Fruit fly (Drosophila melanogaster) whole organism, embryonic: Measurements from ENCODE around the gene CG6962.

Experiments used
- ATbp ChIP-seq: fragments of 200-800 bp; sonication (Bioruptor generic); optimal IDR thresholded peaks from 2 replicates; lab custom pipeline; 2017; ENCODE audit warnings: missing biosample characterization, mild to moderate bottlenecking, missing genetic modification characterization, missing genetic modification reagents
- Adf1 ChIP-seq: fragments of 200-800 bp; sonication (Bioruptor generic); IDR thresholded peaks from 2 replicates; pipeline ENCODE4 v1.3.6; 2022; ENCODE audit warnings: missing biosample characterization, missing genetic modification characterization
- Atf-2 ChIP-seq: fragments of 200-800 bp; sonication (Bioruptor generic); optimal IDR thresholded peaks from 2 replicates; lab custom pipeline; 2016; ENCODE audit warnings: missing biosample characterization, missing genetic modification characterization
- Atf6 ChIP-seq: fragments of 200-800 bp; sonication (Bioruptor generic); IDR thresholded peaks from 2 replicates; pipeline ENCODE4 v1.3.6; 2022; ENCODE audit warnings: missing biosample characterization, missing genetic modification characterization
- Awh ChIP-seq: fragments of 200-800 bp; sonication (Bioruptor generic); IDR thresholded peaks from 2 replicates; pipeline ENCODE4, ENCODE4 v1.3.6; 2022; ENCODE audit warnings: missing biosample characterization, missing genetic modification characterization
- CG10565 ChIP-seq: fragments of 200-800 bp; sonication (Bioruptor generic); optimal IDR thresholded peaks from 3 replicates; lab custom pipeline; 2016; ENCODE audit warnings: missing biosample characterization, mild to moderate bottlenecking, missing genetic modification characterization
- CG10979 ChIP-seq: fragments of 200-800 bp; sonication (Bioruptor generic); optimal IDR thresholded peaks from 2 replicates; lab custom pipeline; 2018; ENCODE audit warnings: missing biosample characterization, mild to moderate bottlenecking, missing genetic modification characterization, moderate library complexity
- CG11085 ChIP-seq: fragments of 200-800 bp; sonication (Bioruptor generic); IDR thresholded peaks from 2 replicates; pipeline ENCODE4 v1.3.6; 2022; ENCODE audit warnings: missing biosample characterization, missing genetic modification characterization
- CG11560 ChIP-seq: fragments of 200-800 bp; sonication (Bioruptor generic); IDR thresholded peaks from 3 replicates; pipeline ENCODE4 v1.3.6; 2022; ENCODE audit warnings: missing biosample characterization, missing genetic modification characterization
- CG11695 ChIP-seq: fragments of 200-800 bp; sonication (Bioruptor generic); IDR thresholded peaks from 3 replicates; pipeline ENCODE4 v1.3.6; 2022; ENCODE audit warnings: missing biosample characterization, missing genetic modification characterization
- CG13296 ChIP-seq: fragments of 200-800 bp; sonication (Bioruptor generic); optimal IDR thresholded peaks from 3 replicates; lab custom pipeline; 2018; ENCODE audit warnings: missing biosample characterization, mild to moderate bottlenecking, missing genetic modification characterization
- CG14014 ChIP-seq: fragments of 200-800 bp; sonication (Bioruptor generic); IDR thresholded peaks from 2 replicates; pipeline ENCODE4 v1.3.6; 2022; ENCODE audit warnings: missing biosample characterization, missing genetic modification characterization
- CG1529 ChIP-seq: fragments of 200-800 bp; sonication (Bioruptor generic); optimal IDR thresholded peaks from 3 replicates; lab custom pipeline; 2018; ENCODE audit warnings: missing biosample characterization, missing genetic modification characterization
- CG17359 ChIP-seq: fragments of 200-800 bp; sonication (Bioruptor generic); optimal IDR thresholded peaks from 3 replicates; lab custom pipeline; 2018; ENCODE audit warnings: missing biosample characterization, mild to moderate bottlenecking, missing genetic modification characterization, moderate library complexity
- CG18619 ChIP-seq: fragments of 200-800 bp; sonication (Bioruptor generic); optimal IDR thresholded peaks from 3 replicates; lab custom pipeline; 2017; ENCODE audit warnings: missing biosample characterization, mild to moderate bottlenecking, missing genetic modification characterization
- CG30431 ChIP-seq: fragments of 200-800 bp; sonication (Bioruptor generic); optimal IDR thresholded peaks from 2 replicates; lab custom pipeline; 2017; ENCODE audit warnings: missing biosample characterization, missing genetic modification characterization
- CG3847 ChIP-seq: fragments of 200-800 bp; sonication (Bioruptor generic); IDR thresholded peaks from 2 replicates; pipeline ENCODE4 v1.3.6; 2022; ENCODE audit warnings: missing biosample characterization, missing genetic modification characterization
- CG43689 ChIP-seq: fragments of 200-800 bp; sonication (Bioruptor generic); IDR thresholded peaks from 2 replicates; pipeline ENCODE4 v1.3.6; 2022; ENCODE audit warnings: missing biosample characterization, missing genetic modification characterization
- CG6272 ChIP-seq: fragments of 200-800 bp; sonication (Bioruptor generic); IDR thresholded peaks from 2 replicates; pipeline ENCODE4 v1.3.6; 2022; ENCODE audit warnings: missing biosample characterization, missing genetic modification characterization
- CG7357 ChIP-seq: fragments of 200-800 bp; sonication (Bioruptor generic); IDR thresholded peaks from 3 replicates; pipeline ENCODE4 v1.3.6; 2022; ENCODE audit warnings: missing biosample characterization, missing genetic modification characterization
- CG8388 ChIP-seq: fragments of 200-800 bp; sonication (Bioruptor generic); optimal IDR thresholded peaks from 2 replicates; lab custom pipeline; 2019; ENCODE audit warnings: missing biosample characterization, mild to moderate bottlenecking, missing genetic modification characterization, moderate library complexity
- CG9437 ChIP-seq: fragments of 200-800 bp; sonication (Bioruptor generic); optimal IDR thresholded peaks from 2 replicates; lab custom pipeline; 2018; ENCODE audit warnings: missing biosample characterization, mild to moderate bottlenecking, missing genetic modification characterization
- CG9932 ChIP-seq: fragments of 200-800 bp; sonication (Bioruptor generic); IDR thresholded peaks from 2 replicates; pipeline ENCODE4 v1.3.6; 2022; ENCODE audit warnings: missing biosample characterization, missing genetic modification characterization
- CHES-1-like ChIP-seq: fragments of 200-800 bp; sonication (Bioruptor generic); optimal IDR thresholded peaks from 2 replicates; lab custom pipeline; 2016; ENCODE audit warnings: missing biosample characterization, missing genetic modification characterization
- D ChIP-seq, 2 experiments: fragments of 200-800 bp in 1 of 2; fragments of >200 bp in 1 of 2; sonication (Bioruptor generic) in 1 of 2; optimal IDR thresholded peaks; 2 replicates in 1 of 2; 3 replicates in 1 of 2; lab custom pipeline; 2017; ENCODE audit warnings: mild to moderate bottlenecking in 1 of 2, missing biosample characterization in 1 of 2, missing genetic modification characterization in 1 of 2, missing genetic modification reagents in 1 of 2
- H15 ChIP-seq: fragments of 200-800 bp; sonication (Bioruptor generic); IDR thresholded peaks from 3 replicates; pipeline ENCODE4 v1.3.6; 2022; ENCODE audit warnings: missing biosample characterization, missing genetic modification characterization
- Hey ChIP-seq: fragments of 200-800 bp; sonication (Bioruptor generic); optimal IDR thresholded peaks from 3 replicates; lab custom pipeline; 2018; ENCODE audit warnings: missing biosample characterization, mild to moderate bottlenecking, missing genetic modification characterization
- Lhr ChIP-seq: fragments of 200-800 bp; sonication (Bioruptor generic); optimal IDR thresholded peaks from 3 replicates; lab custom pipeline; 2017; ENCODE audit warnings: mild to moderate bottlenecking, missing biosample characterization, missing genetic modification reagents, missing genetic modification characterization
- MTF-1 ChIP-seq: fragments of 200-800 bp; sonication (Bioruptor generic); optimal IDR thresholded peaks from 2 replicates; lab custom pipeline; 2018; ENCODE audit warnings: missing biosample characterization, mild to moderate bottlenecking, missing genetic modification characterization, borderline replicate concordance
- Med ChIP-seq: fragments of 200-800 bp; sonication (Bioruptor generic); peaks from one replicate; lab custom pipeline; 2016; ENCODE audit warnings: missing biosample characterization, missing genetic modification characterization, mild to moderate bottlenecking, inconsistent platforms, moderate library complexity
- Mes4 ChIP-seq: fragments of 200-800 bp; sonication (Bioruptor generic); optimal IDR thresholded peaks from 2 replicates; lab custom pipeline; 2016; ENCODE audit warnings: missing biosample characterization, missing genetic modification characterization
- NC2β ChIP-seq: fragments of 200-800 bp; sonication (Bioruptor generic); optimal IDR thresholded peaks from 2 replicates; lab custom pipeline; 2016; ENCODE audit warnings: missing biosample characterization, missing genetic modification characterization
- Optix ChIP-seq: fragments of 200-800 bp; sonication (Bioruptor generic); IDR thresholded peaks from 3 replicates; pipeline ENCODE4 v1.3.6; 2022; ENCODE audit warnings: missing biosample characterization, missing genetic modification characterization
- Ravus ChIP-seq: fragments of 200-800 bp; sonication (Bioruptor generic); IDR thresholded peaks from 2 replicates; pipeline ENCODE4 v1.3.6; 2022; ENCODE audit warnings: missing biosample characterization, missing genetic modification characterization
- Sox100B ChIP-seq: fragments of 200-800 bp; sonication (Bioruptor generic); optimal IDR thresholded peaks from 3 replicates; lab custom pipeline; 2018; ENCODE audit warnings: missing biosample characterization, mild to moderate bottlenecking, missing genetic modification characterization
- Vsx1 ChIP-seq: fragments of 200-800 bp; sonication (Bioruptor generic); optimal IDR thresholded peaks from 2 replicates; lab custom pipeline; 2017; ENCODE audit warnings: missing biosample characterization, mild to moderate bottlenecking, missing genetic modification characterization, missing genetic modification reagents
- caup ChIP-seq: fragments of 200-800 bp; sonication (Bioruptor generic); optimal IDR thresholded peaks from 3 replicates; lab custom pipeline; 2017; ENCODE audit warnings: missing biosample characterization, mild to moderate bottlenecking, missing genetic modification characterization, moderate library complexity; ENCODE audit not compliant: severe bottlenecking
- ci ChIP-seq: fragments of 200-800 bp; sonication (Bioruptor generic); IDR thresholded peaks from 3 replicates; pipeline ENCODE4 v1.3.6; 2022; ENCODE audit warnings: missing biosample characterization, missing genetic modification characterization
- cwo ChIP-seq: fragments of 200-800 bp; sonication (Bioruptor generic); optimal IDR thresholded peaks from 3 replicates; lab custom pipeline; 2017; ENCODE audit warnings: missing biosample characterization, missing genetic modification characterization, mild to moderate bottlenecking, moderate library complexity, missing genetic modification reagents
- eyg ChIP-seq: fragments of 200-800 bp; sonication (Bioruptor generic); optimal IDR thresholded peaks from 3 replicates; lab custom pipeline; 2016; ENCODE audit warnings: missing biosample characterization, missing genetic modification characterization
- fd96Cb ChIP-seq: fragments of 200-800 bp; sonication (Bioruptor generic); optimal IDR thresholded peaks from 2 replicates; lab custom pipeline; 2018; ENCODE audit warnings: missing biosample characterization, mild to moderate bottlenecking, missing genetic modification characterization, moderate library complexity
- grau ChIP-seq: fragments of 200-800 bp; optimal IDR thresholded peaks from 3 replicates; lab custom pipeline; 2019; ENCODE audit warnings: missing biosample characterization, mild to moderate bottlenecking, missing genetic modification characterization, moderate library complexity
- lola ChIP-seq, 3 experiments: fragments of >200 bp in 2 of 3; fragments of 200-800 bp in 1 of 3; sonication (Bioruptor generic) in 1 of 3; optimal IDR thresholded peaks; 2 replicates each; lab custom pipeline; 2017 to 2019; ENCODE audit warnings: missing biosample characterization in 3 of 3, missing genetic modification characterization in 3 of 3, mild to moderate bottlenecking in 1 of 3, moderate library complexity in 1 of 3
- nerfin-2 ChIP-seq: fragments of 200-800 bp; sonication (Bioruptor generic); IDR thresholded peaks from 2 replicates; pipeline ENCODE4 v1.3.6; 2022; ENCODE audit warnings: missing biosample characterization, missing genetic modification characterization; ENCODE audit not compliant: partially characterized antibody
- phol ChIP-seq: fragments of 200-800 bp; sonication (Bioruptor generic); optimal IDR thresholded peaks from 3 replicates; lab custom pipeline; 2018; ENCODE audit warnings: missing biosample characterization, mild to moderate bottlenecking, missing genetic modification characterization, moderate library complexity
- shn ChIP-seq: fragments of 200-800 bp; sonication (Bioruptor generic); optimal IDR thresholded peaks from 3 replicates; lab custom pipeline; 2016; ENCODE audit warnings: missing biosample characterization, missing genetic modification characterization
- sna ChIP-seq: fragments of 200-800 bp; sonication (Bioruptor generic); IDR thresholded peaks from 2 replicates; pipeline ENCODE4 v1.3.6; 2022; ENCODE audit warnings: missing biosample characterization, missing genetic modification characterization; ENCODE audit not compliant: partially characterized antibody
- sob ChIP-seq: fragments of 200-800 bp; sonication (Bioruptor generic); IDR thresholded peaks from 2 replicates; pipeline ENCODE4 v1.3.6; 2022; ENCODE audit warnings: missing biosample characterization, missing genetic modification characterization
- ttk ChIP-seq: fragments of 200-800 bp; sonication (Bioruptor generic); IDR thresholded peaks from 2 replicates; pipeline ENCODE4 v2.1.2; 2022; ENCODE audit warnings: missing biosample characterization, missing genetic modification characterization
- tup ChIP-seq: fragments of 200-800 bp; sonication (Bioruptor generic); optimal IDR thresholded peaks from 2 replicates; lab custom pipeline; 2016; ENCODE audit warnings: missing biosample characterization, mild to moderate bottlenecking, missing genetic modification characterization, moderate library complexity
- yki ChIP-seq: fragments of >200 bp; optimal IDR thresholded peaks from 3 replicates; lab custom pipeline; 2018

The CG6962 gene

DNA sequence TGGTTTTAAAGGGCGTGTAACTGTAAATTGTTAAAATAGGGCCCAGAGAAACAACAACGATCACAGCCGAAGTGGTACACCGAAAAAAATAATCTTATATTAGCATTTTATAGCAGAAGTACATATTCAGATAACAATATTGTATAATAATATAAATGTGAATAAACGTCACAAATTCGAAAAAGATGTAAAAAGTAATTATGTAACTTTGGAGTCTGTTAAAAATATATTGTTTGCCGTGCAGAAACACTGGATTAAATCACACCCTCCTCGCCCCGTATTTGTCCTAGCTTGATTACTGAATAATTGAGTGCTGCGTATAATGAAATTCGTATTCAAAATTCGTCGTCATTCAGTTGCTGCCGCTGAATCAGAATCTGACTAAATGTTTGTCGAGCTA is 27.2 kb downstream of the CG6962 start (continued):
- TF ChIP-seq CG7357 (GFP tag; lab: Robert Waterston, UW) (no peak), nerfin-2 (no peak), Vsx1 (peak; percentile 1), Hey (tag; lab: Kevin White, UChicago) (no peak), D (optimal IDR thresholded peaks at IDR 0.05; lab: Kevin White, UChicago) (no peak), D (GFP tag; optimal IDR thresholded peaks at IDR 0.05; lab: Kevin White, UChicago) (no peak), Adf1 (GFP tag; lab: Robert Waterston, UW) (no peak), CG30431 (GFP tag; lab: Kevin White, UChicago) (no peak), fd96Cb (tag; lab: Kevin White, UChicago) (peak; percentile 17), phol (tag; lab: Kevin White, UChicago) (peak; percentile 30), lola (GFP tag; optimal IDR thresholded peaks at IDR 0.05; lab: Kevin White, UChicago) (no peak), Atf6 (GFP tag; lab: Robert Waterston, UW) (peak; percentile 41), CHES-1-like (GFP tag; lab: Kevin White, UChicago) (no peak), Med (GFP tag; lab: Kevin White, UChicago) (peak; percentile 54), yki (lab: Kevin White, UChicago) (no peak), CG11695 (peak; percentile 36; the same call in 1 of the 3 replicates), sob (GFP tag; lab: Robert Waterston, UW) (peak; percentile 29; the same call in 1 of the 2 replicates), Atf-2 (GFP tag; lab: Kevin White, UChicago) (no peak), CG6272 (GFP tag; lab: Robert Waterston, UW) (no peak), ATbp (GFP tag; lab: Kevin White, UChicago) (peak; percentile 20), ttk (no peak), grau (tag; lab: Kevin White, UChicago) (peak; percentile 45), CG43689 (GFP tag; lab: Robert Waterston, UW) (no peak), Sox100B (peak; percentile 5), CG1529 (no peak), CG10565 (no peak), CG9437 (no peak), sna (GFP tag; lab: Robert Waterston, UW) (no peak), CG8388 (GFP tag; lab: Kevin White, UChicago) (peak; percentile 17), CG11085 (GFP tag; lab: Robert Waterston, UW) (no peak), H15 (GFP tag; lab: Robert Waterston, UW) (no peak), Ravus (GFP tag; lab: Robert Waterston, UW) (no peak), Optix (GFP tag; lab: Robert Waterston, UW) (no peak), CG10979 (tag; lab: Kevin White, UChicago) (peak; percentile 24), cwo (GFP tag; lab: Kevin White, UChicago) (peak; percentile 14), CG9932 (GFP tag; lab: Robert Waterston, UW) (peak; percentile 17; the same call in 1 of the 2 replicates), eyg (GFP tag; lab: Kevin White, UChicago) (no peak), tup (GFP tag; lab: Kevin White, UChicago) (no peak), CG14014 (GFP tag; lab: Robert Waterston, UW) (peak; percentile 49; the same call in 1 of the 2 replicates), CG18619 (no peak), CG13296 (GFP tag; lab: Kevin White, UChicago) (peak; percentile 6), Lhr (no peak), CG11560 (no peak), shn (GFP tag; lab: Kevin White, UChicago) (no peak), Awh (GFP tag; lab: Robert Waterston, UW) (no peak), caup (GFP tag; lab: Kevin White, UChicago) (no peak), MTF-1 (GFP tag; lab: Kevin White, UChicago) (no peak), ci (GFP tag; lab: Robert Waterston, UW) (peak; percentile 17; the same call in 1 of the 3 replicates), CG3847 (GFP tag; lab: Robert Waterston, UW) (0 out of 2 replicates have a peak, but pooled peaks have one; percentile 19), Mes4 (GFP tag; lab: Kevin White, UChicago) (no peak), NC2β (GFP tag; lab: Kevin White, UChicago) (no peak), CG17359 (tag; lab: Kevin White, UChicago) (peak; percentile 44)
